Worm (Caenorhabditis elegans) whole organism, L4/young adult: Measurements from ENCODE around the gene nep-13.

Experiments
- W03F9.2 ChIP-seq: fragments of 150-350 bp; optimal IDR thresholded peaks from 2 replicates; lab custom pipeline; 2014; ENCODE audit warnings: missing biosample characterization, missing genetic modification characterization
- dao-5 ChIP-seq: sonication (generic microtip); optimal IDR thresholded peaks from 2 replicates; lab custom pipeline; 2016; ENCODE audit warnings: missing genotype, missing genetic modification characterization, moderate library complexity, missing compliant biosample characterization
- him-1 ChIP-seq: sonication (generic microtip); optimal IDR thresholded peaks from 2 replicates; lab custom pipeline; 2016; ENCODE audit warnings: missing genotype, missing genetic modification reagents, missing genetic modification characterization, missing compliant biosample characterization

DNA sequence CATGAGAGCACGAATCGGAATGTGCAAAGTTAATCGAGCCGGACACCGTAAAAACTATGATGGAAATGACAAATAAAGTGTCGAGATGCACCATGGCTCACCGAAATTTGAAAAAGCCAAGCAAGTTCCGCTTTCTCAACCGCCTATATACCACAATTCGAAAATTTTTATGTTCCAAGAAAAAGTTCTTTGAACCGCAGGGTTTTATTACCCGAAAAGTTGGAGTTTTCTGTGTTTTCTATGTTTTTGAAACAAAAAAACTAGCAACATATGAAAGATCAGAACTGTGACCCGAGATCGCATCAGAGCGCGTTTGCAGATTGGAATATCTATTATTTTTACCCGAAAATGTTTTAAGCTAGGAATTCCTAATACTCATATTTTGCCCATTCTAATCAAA lies 44.7 kb downstream of the nep-13 start, which contains the start of gene Y46D2A.3:
- no peak for TF ChIP-seq him-1
- no peak for TF ChIP-seq W03F9.2 (tag; lab: Kevin White, UChicago)
- TF ChIP-seq dao-5 (tag; lab: Kevin White, UChicago): no peak
